Worm (Caenorhabditis elegans) whole organism, L1 larva: ENCODE data around the gene bath-46.

Source experiments
- nhr-19 ChIP-seq: fragments of 200-800 bp; sonication (Bioruptor generic); conservative IDR thresholded peaks from 2 replicates; pipeline ENCODE4 v1.3.6; 2022; ENCODE audit warnings: missing genetic modification characterization, missing compliant biosample characterization
- snpc-4 ChIP-seq: fragments of 150-350 bp; optimal IDR thresholded peaks from 2 replicates; lab custom pipeline; 2014; ENCODE audit warnings: missing biosample characterization, missing genetic modification characterization
- tbx-2 ChIP-seq: sonication (generic microtip); optimal IDR thresholded peaks from 2 replicates; lab custom pipeline; 2016; ENCODE audit warnings: missing genetic modification characterization, missing compliant biosample characterization

DNA sequence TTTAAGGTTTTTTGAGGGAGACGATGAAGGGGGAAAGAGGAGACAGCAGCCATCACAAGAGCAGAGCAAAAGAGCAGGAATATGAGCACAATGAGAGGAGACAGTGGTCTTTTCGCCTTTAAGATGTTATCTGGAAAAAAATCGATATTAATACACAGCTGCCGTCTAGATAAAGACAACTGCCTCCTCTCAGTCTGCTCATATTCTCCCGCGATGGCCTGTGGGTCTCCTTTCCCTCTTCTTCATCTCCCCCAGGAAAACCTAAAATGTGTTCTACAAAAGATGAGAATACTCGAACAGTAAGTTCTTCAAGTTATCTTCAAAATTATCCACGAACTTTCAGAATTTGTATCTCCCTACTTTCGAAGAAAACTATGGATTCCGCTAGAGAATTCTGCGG, 47.2 kb upstream of the bath-46 start, which contains the start of the genes fbxb-52 and fbxb-51:
- no peak for TF ChIP-seq snpc-4 (tag; lab: Kevin White, UChicago)
- no peak for TF ChIP-seq nhr-19 (GFP tag; lab: Robert Waterston, UW)
- no peak for TF ChIP-seq tbx-2 (tag; lab: Kevin White, UChicago)
